Worm (Caenorhabditis elegans): ENCODE measurements around the gene glr-7.

- no peak for TF ChIP-seq unc-120 (tag; optimal IDR thresholded peaks at IDR 0.05; ENCODE audit: poor library complexity, severe bottlenecking)
- TF ChIP-seq nhr-28 (tag; optimal IDR thresholded peaks at IDR 0.05) = no peak
- TF ChIP-seq pha-4 (tag; optimal IDR thresholded peaks at IDR 0.05) = no peak
- TF ChIP-seq ztf-11 (tag; optimal IDR thresholded peaks at IDR 0.05) = no peak
- no peak for TF ChIP-seq elt-3 (tag; optimal IDR thresholded peaks at IDR 0.05)
- no peak for TF ChIP-seq nhr-76 (tag; optimal IDR thresholded peaks at IDR 0.05)
- no peak for TF ChIP-seq snpc-4 (tag; optimal IDR thresholded peaks at IDR 0.05)
- TF ChIP-seq M03D4.4 (tag; optimal IDR thresholded peaks at IDR 0.05) = no peak
Observed at ce11 chrX:2409243-2409741, 10.4 kb downstream of the glr-7 start, which contains the start of the genes C43H6.12 and trpp-12.
